Fruit fly (Drosophila melanogaster) whole organism, adult: ENCODE results near the gene CG13138.

Experiments used
- CG11617 ChIP-seq: fragments of 200-800 bp; sonication (Bioruptor generic); optimal IDR thresholded peaks from 2 replicates; lab custom pipeline; 2017; ENCODE audit warnings: mild to moderate bottlenecking, missing biosample characterization, missing genetic modification reagents, missing genetic modification characterization
- CG12768 ChIP-seq: fragments of 200-800 bp; sonication (Bioruptor generic); optimal IDR thresholded peaks from 2 replicates; lab custom pipeline; 2017; ENCODE audit warnings: missing biosample characterization, missing genetic modification characterization, mild to moderate bottlenecking, moderate library complexity, missing genetic modification reagents
- CG14711 ChIP-seq: fragments of 200-800 bp; sonication (Bioruptor generic); optimal IDR thresholded peaks from 2 replicates; lab custom pipeline; 2018; ENCODE audit warnings: missing biosample characterization, mild to moderate bottlenecking, missing genetic modification characterization, moderate library complexity
- CG1620 ChIP-seq: fragments of 200-800 bp; sonication (Bioruptor generic); optimal IDR thresholded peaks from 2 replicates; lab custom pipeline; 2016; ENCODE audit warnings: missing biosample characterization, missing genetic modification characterization
- CG33017 ChIP-seq: fragments of 200-800 bp; sonication (Bioruptor generic); optimal IDR thresholded peaks from 2 replicates; lab custom pipeline; 2018; ENCODE audit warnings: missing biosample characterization, mild to moderate bottlenecking, missing genetic modification characterization, moderate library complexity
- CG5204 ChIP-seq: fragments of 200-800 bp; sonication (Bioruptor generic); optimal IDR thresholded peaks from 2 replicates; lab custom pipeline; 2016; ENCODE audit warnings: missing biosample characterization, missing genetic modification characterization
- CG7045 ChIP-seq: fragments of 200-800 bp; sonication (Bioruptor generic); optimal IDR thresholded peaks from 2 replicates; lab custom pipeline; 2017; ENCODE audit warnings: missing biosample characterization, mild to moderate bottlenecking, missing genetic modification characterization
- CG7101 ChIP-seq: fragments of 200-800 bp; sonication (Bioruptor generic); optimal IDR thresholded peaks from 2 replicates; lab custom pipeline; 2018; ENCODE audit warnings: missing biosample characterization, mild to moderate bottlenecking, missing genetic modification characterization, moderate library complexity
- Clk ChIP-seq: fragments of 200-800 bp; sonication (Bioruptor generic); optimal IDR thresholded peaks from 2 replicates; lab custom pipeline; 2017; ENCODE audit warnings: missing biosample characterization, missing genetic modification characterization
- Crg-1 ChIP-seq: fragments of 200-800 bp; sonication (Bioruptor generic); optimal IDR thresholded peaks from 2 replicates; lab custom pipeline; 2016; ENCODE audit warnings: missing biosample characterization, missing genetic modification characterization
- Hr96 ChIP-seq: fragments of 200-800 bp; sonication (Bioruptor generic); optimal IDR thresholded peaks from 2 replicates; lab custom pipeline; 2016; ENCODE audit warnings: missing biosample characterization, missing genetic modification characterization
- Mnt ChIP-seq: fragments of 200-800 bp; sonication (Bioruptor generic); optimal IDR thresholded peaks from 2 replicates; lab custom pipeline; 2016; ENCODE audit warnings: missing biosample characterization, mild to moderate bottlenecking, missing genetic modification characterization
- bab1 ChIP-seq: fragments of 200-800 bp; sonication (Bioruptor generic); optimal IDR thresholded peaks from 3 replicates; lab custom pipeline; 2019; ENCODE audit warnings: missing biosample characterization, mild to moderate bottlenecking, missing genetic modification characterization, moderate library complexity
- cic ChIP-seq: fragments of 200-800 bp; sonication (Bioruptor generic); optimal IDR thresholded peaks from 2 replicates; lab custom pipeline; 2017; ENCODE audit warnings: missing biosample characterization, mild to moderate bottlenecking, missing genetic modification characterization, moderate library complexity
- cnc ChIP-seq, 2 experiments: fragments of >200 bp; optimal IDR thresholded peaks; 2 replicates each; lab custom pipeline; 2017
- kay ChIP-seq: fragments of 200-800 bp; sonication (Bioruptor generic); peaks from one replicate; lab custom pipeline; 2016; ENCODE audit warnings: missing biosample characterization, missing genetic modification characterization, borderline replicate concordance
- ovo ChIP-seq: fragments of 200-800 bp; sonication (Bioruptor generic); optimal IDR thresholded peaks from 2 replicates; lab custom pipeline; 2016; ENCODE audit warnings: missing biosample characterization, missing genetic modification characterization
- pad ChIP-seq: fragments of 200-800 bp; sonication (Bioruptor generic); optimal IDR thresholded peaks from 3 replicates; lab custom pipeline; 2017; ENCODE audit warnings: missing biosample characterization, missing genetic modification characterization, mild to moderate bottlenecking, moderate library complexity, missing genetic modification reagents
- tj ChIP-seq: fragments of 200-800 bp; sonication (Bioruptor generic); optimal IDR thresholded peaks from 3 replicates; lab custom pipeline; 2017; ENCODE audit warnings: missing biosample characterization, mild to moderate bottlenecking, missing genetic modification characterization, moderate library complexity
- toe ChIP-seq: fragments of 200-800 bp; sonication (Bioruptor generic); optimal IDR thresholded peaks from 2 replicates; lab custom pipeline; 2016; ENCODE audit warnings: missing biosample characterization, missing genetic modification characterization

CG13138 gene

DNA sequence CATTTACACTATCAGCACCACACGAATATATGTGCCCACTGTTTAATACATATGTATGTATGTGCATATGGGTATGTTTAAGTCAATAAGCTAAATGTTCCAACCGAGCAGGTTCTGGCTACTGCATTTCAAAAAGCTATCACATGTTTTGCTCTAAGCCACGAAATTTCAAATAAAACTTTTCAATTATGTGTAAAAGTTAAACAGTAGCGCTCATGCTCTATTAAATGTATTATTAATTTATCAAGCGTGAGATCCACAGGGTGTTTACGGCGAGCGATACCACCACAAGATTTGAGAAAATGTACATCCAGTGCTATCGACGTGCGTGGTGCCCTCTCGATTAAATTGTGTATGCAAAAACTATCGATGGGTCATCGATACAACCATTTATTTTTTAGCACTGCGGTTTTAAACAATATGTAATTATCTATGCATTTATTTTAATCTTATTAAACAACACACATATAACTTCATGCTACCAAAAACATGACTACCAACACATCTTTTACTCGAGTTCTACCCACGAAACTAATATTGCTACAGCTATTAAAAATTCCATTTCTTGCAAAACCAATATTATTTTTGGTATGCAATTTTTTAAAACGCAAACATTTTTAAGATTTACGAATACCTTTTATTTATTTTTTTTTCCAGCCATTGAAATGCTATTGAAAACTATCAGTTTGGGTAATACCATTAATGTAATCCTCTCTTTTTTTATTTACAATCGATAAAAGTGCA is 40.9 kb downstream of the CG13138 start, which contains the start of gene Pten:
Gene Pten (minus strand): TSS at position 300 of the 744 bp plus-strand sequence.
- TF ChIP-seq CG7045 (GFP tag; lab: Kevin White, UChicago): peak; percentile 61
- peak; percentile 12 for TF ChIP-seq pad
- TF ChIP-seq CG7101 (tag; lab: Kevin White, UChicago): peak; percentile 47
- TF ChIP-seq CG12768: peak; percentile 66
- TF ChIP-seq cic (GFP tag; lab: Kevin White, UChicago): no peak
- TF ChIP-seq ovo (GFP tag; lab: Kevin White, UChicago): no peak
- no peak for TF ChIP-seq CG5204 (GFP tag; lab: Kevin White, UChicago)
- TF ChIP-seq CG1620 (GFP tag; lab: Kevin White, UChicago): no peak
- no peak for TF ChIP-seq Clk
- peak; percentile 73 for TF ChIP-seq CG14711 (tag; lab: Kevin White, UChicago)
- TF ChIP-seq tj: peak; percentile 40
- TF ChIP-seq cnc (optimal IDR thresholded peaks at IDR 0.05; lab: Kevin White, UChicago): no peak
- TF ChIP-seq toe: no peak
- no peak for TF ChIP-seq Crg-1 (GFP tag; lab: Kevin White, UChicago)
- no peak for TF ChIP-seq Hr96 (GFP tag; lab: Kevin White, UChicago)
- peak; percentile 27 for TF ChIP-seq CG11617 (GFP tag; lab: Kevin White, UChicago)
- TF ChIP-seq kay (GFP tag; lab: Kevin White, UChicago): peak; percentile 91
- TF ChIP-seq CG33017 (tag; lab: Kevin White, UChicago): peak; percentile 28
- peak; percentile 21 for TF ChIP-seq Mnt (GFP tag; lab: Kevin White, UChicago)
- TF ChIP-seq bab1: peak; percentile 46

DNA sequence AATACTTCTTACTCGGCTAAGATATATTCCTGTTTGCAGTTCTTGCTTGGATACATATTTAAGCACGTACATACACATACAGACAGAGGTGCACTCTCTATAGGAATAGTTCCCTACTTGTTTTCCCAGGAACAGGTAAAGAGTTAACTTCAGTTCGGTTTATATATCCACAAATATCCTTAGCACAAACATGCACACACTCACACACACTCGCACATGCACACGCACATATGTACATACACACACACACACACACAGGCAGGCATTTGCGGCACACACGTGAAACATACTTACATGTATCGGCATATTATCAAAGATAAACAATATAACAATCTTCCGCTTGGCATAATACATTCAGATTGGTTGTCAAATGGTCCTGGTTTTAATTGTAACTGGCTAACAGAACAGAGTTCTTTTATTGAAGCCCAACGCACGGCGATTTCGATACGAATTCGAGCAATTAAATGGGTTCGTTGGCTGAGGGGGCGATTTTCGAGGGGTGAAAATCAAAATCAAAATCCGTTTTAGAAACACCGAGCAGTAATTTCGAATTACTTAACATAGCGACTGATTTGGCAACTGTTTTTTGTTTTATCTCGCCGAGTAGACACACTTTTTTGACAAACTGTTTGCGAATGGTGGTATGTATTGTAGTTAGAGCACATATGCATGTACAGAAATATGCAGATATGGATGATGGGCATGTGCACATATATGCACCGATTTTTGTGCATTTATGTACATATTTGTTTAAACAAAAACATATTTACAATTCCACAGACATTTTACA is 41.7 kb downstream of the CG13138 start:
- TF ChIP-seq Mnt (GFP tag; lab: Kevin White, UChicago): no peak
- no peak for TF ChIP-seq pad
- no peak for TF ChIP-seq kay (GFP tag; lab: Kevin White, UChicago)
- no peak for TF ChIP-seq CG7045 (GFP tag; lab: Kevin White, UChicago)
- no peak for TF ChIP-seq cic (GFP tag; lab: Kevin White, UChicago)
- TF ChIP-seq CG33017 (tag; lab: Kevin White, UChicago): no peak
- TF ChIP-seq tj: no peak
- no peak for TF ChIP-seq ovo (GFP tag; lab: Kevin White, UChicago)
- TF ChIP-seq CG11617 (GFP tag; lab: Kevin White, UChicago): no peak
- TF ChIP-seq bab1: no peak
- no peak for TF ChIP-seq Crg-1 (GFP tag; lab: Kevin White, UChicago)
- no peak for TF ChIP-seq Clk
- TF ChIP-seq CG1620 (GFP tag; lab: Kevin White, UChicago): no peak
- TF ChIP-seq CG5204 (GFP tag; lab: Kevin White, UChicago): no peak
- no peak for TF ChIP-seq CG7101 (tag; lab: Kevin White, UChicago)
- TF ChIP-seq Hr96 (GFP tag; lab: Kevin White, UChicago): no peak
- no peak for TF ChIP-seq toe
- no peak for TF ChIP-seq CG14711 (tag; lab: Kevin White, UChicago)

- no peak for TF ChIP-seq ovo (GFP tag; lab: Kevin White, UChicago)
- TF ChIP-seq kay (GFP tag; lab: Kevin White, UChicago): peak; percentile 92
- peak; percentile 51 for TF ChIP-seq bab1
These were observed 46.1 kb downstream of the CG13138 start, which contains the start of gene CG5676 for dm6 chr2L:10255725-10256158. TSS of gene CG5676 (minus strand) at chr2L:10255891.

dm6 chr2L:10251592-10251991 is 50.2 kb downstream of the CG13138 start, which contains the start of gene Ror:
TSS of gene Ror (plus strand) at chr2L:10251843.
- no peak for TF ChIP-seq tj
- no peak for TF ChIP-seq CG5204 (GFP tag; lab: Kevin White, UChicago)
- no peak for TF ChIP-seq Hr96 (GFP tag; lab: Kevin White, UChicago)
- TF ChIP-seq Mnt (GFP tag; lab: Kevin White, UChicago): no peak
- TF ChIP-seq CG12768: no peak
- no peak for TF ChIP-seq CG33017 (tag; lab: Kevin White, UChicago)

- TF ChIP-seq cic (GFP tag; lab: Kevin White, UChicago): peak; percentile 38
- TF ChIP-seq bab1: peak; percentile 51
- no peak for TF ChIP-seq Clk
- TF ChIP-seq Mnt (GFP tag; lab: Kevin White, UChicago): peak; percentile 30
- no peak for TF ChIP-seq Crg-1 (GFP tag; lab: Kevin White, UChicago)
- TF ChIP-seq CG14711 (tag; lab: Kevin White, UChicago): peak; percentile 25
- no peak for TF ChIP-seq Hr96 (GFP tag; lab: Kevin White, UChicago)
- no peak for TF ChIP-seq CG33017 (tag; lab: Kevin White, UChicago)
- no peak for TF ChIP-seq CG7101 (tag; lab: Kevin White, UChicago)
- TF ChIP-seq kay (GFP tag; lab: Kevin White, UChicago): peak; percentile 98
These were observed 51.4 kb downstream of the CG13138 start, which contains the start of the genes bsk and CG31717 for dm6 chr2L:10250441-10250847. TSS of gene bsk (minus strand) at chr2L:10250501. TSS of gene CG31717 (plus strand) at chr2L:10250737.
